Fruit fly (Drosophila melanogaster) whole organism, adult: Measurements from ENCODE around the gene CG43248.

Experiments
- CG11617 ChIP-seq: fragments of 200-800 bp; sonication (Bioruptor generic); optimal IDR thresholded peaks from 2 replicates; lab custom pipeline; 2017; ENCODE audit warnings: mild to moderate bottlenecking, missing biosample characterization, missing genetic modification reagents, missing genetic modification characterization
- CG12768 ChIP-seq: fragments of 200-800 bp; sonication (Bioruptor generic); optimal IDR thresholded peaks from 2 replicates; lab custom pipeline; 2017; ENCODE audit warnings: missing biosample characterization, missing genetic modification characterization, mild to moderate bottlenecking, moderate library complexity, missing genetic modification reagents
- CG14711 ChIP-seq: fragments of 200-800 bp; sonication (Bioruptor generic); optimal IDR thresholded peaks from 2 replicates; lab custom pipeline; 2018; ENCODE audit warnings: missing biosample characterization, mild to moderate bottlenecking, missing genetic modification characterization, moderate library complexity
- CG1620 ChIP-seq: fragments of 200-800 bp; sonication (Bioruptor generic); optimal IDR thresholded peaks from 2 replicates; lab custom pipeline; 2016; ENCODE audit warnings: missing biosample characterization, missing genetic modification characterization
- CG33017 ChIP-seq: fragments of 200-800 bp; sonication (Bioruptor generic); optimal IDR thresholded peaks from 2 replicates; lab custom pipeline; 2018; ENCODE audit warnings: missing biosample characterization, mild to moderate bottlenecking, missing genetic modification characterization, moderate library complexity
- CG5204 ChIP-seq: fragments of 200-800 bp; sonication (Bioruptor generic); optimal IDR thresholded peaks from 2 replicates; lab custom pipeline; 2016; ENCODE audit warnings: missing biosample characterization, missing genetic modification characterization
- CG7045 ChIP-seq: fragments of 200-800 bp; sonication (Bioruptor generic); optimal IDR thresholded peaks from 2 replicates; lab custom pipeline; 2017; ENCODE audit warnings: missing biosample characterization, mild to moderate bottlenecking, missing genetic modification characterization
- CG7101 ChIP-seq: fragments of 200-800 bp; sonication (Bioruptor generic); optimal IDR thresholded peaks from 2 replicates; lab custom pipeline; 2018; ENCODE audit warnings: missing biosample characterization, mild to moderate bottlenecking, missing genetic modification characterization, moderate library complexity
- Clk ChIP-seq: fragments of 200-800 bp; sonication (Bioruptor generic); optimal IDR thresholded peaks from 2 replicates; lab custom pipeline; 2017; ENCODE audit warnings: missing biosample characterization, missing genetic modification characterization
- Crg-1 ChIP-seq: fragments of 200-800 bp; sonication (Bioruptor generic); optimal IDR thresholded peaks from 2 replicates; lab custom pipeline; 2016; ENCODE audit warnings: missing biosample characterization, missing genetic modification characterization
- Hr96 ChIP-seq: fragments of 200-800 bp; sonication (Bioruptor generic); optimal IDR thresholded peaks from 2 replicates; lab custom pipeline; 2016; ENCODE audit warnings: missing biosample characterization, missing genetic modification characterization
- Mnt ChIP-seq: fragments of 200-800 bp; sonication (Bioruptor generic); optimal IDR thresholded peaks from 2 replicates; lab custom pipeline; 2016; ENCODE audit warnings: missing biosample characterization, mild to moderate bottlenecking, missing genetic modification characterization
- bab1 ChIP-seq: fragments of 200-800 bp; sonication (Bioruptor generic); optimal IDR thresholded peaks from 3 replicates; lab custom pipeline; 2019; ENCODE audit warnings: missing biosample characterization, mild to moderate bottlenecking, missing genetic modification characterization, moderate library complexity
- cic ChIP-seq: fragments of 200-800 bp; sonication (Bioruptor generic); optimal IDR thresholded peaks from 2 replicates; lab custom pipeline; 2017; ENCODE audit warnings: missing biosample characterization, mild to moderate bottlenecking, missing genetic modification characterization, moderate library complexity
- cnc ChIP-seq, 2 experiments: fragments of >200 bp; optimal IDR thresholded peaks; 2 replicates each; lab custom pipeline; 2017
- kay ChIP-seq: fragments of 200-800 bp; sonication (Bioruptor generic); peaks from one replicate; lab custom pipeline; 2016; ENCODE audit warnings: missing biosample characterization, missing genetic modification characterization, borderline replicate concordance
- ovo ChIP-seq: fragments of 200-800 bp; sonication (Bioruptor generic); optimal IDR thresholded peaks from 2 replicates; lab custom pipeline; 2016; ENCODE audit warnings: missing biosample characterization, missing genetic modification characterization
- pad ChIP-seq: fragments of 200-800 bp; sonication (Bioruptor generic); optimal IDR thresholded peaks from 3 replicates; lab custom pipeline; 2017; ENCODE audit warnings: missing biosample characterization, missing genetic modification characterization, mild to moderate bottlenecking, moderate library complexity, missing genetic modification reagents
- tj ChIP-seq: fragments of 200-800 bp; sonication (Bioruptor generic); optimal IDR thresholded peaks from 3 replicates; lab custom pipeline; 2017; ENCODE audit warnings: missing biosample characterization, mild to moderate bottlenecking, missing genetic modification characterization, moderate library complexity
- toe ChIP-seq: fragments of 200-800 bp; sonication (Bioruptor generic); optimal IDR thresholded peaks from 2 replicates; lab custom pipeline; 2016; ENCODE audit warnings: missing biosample characterization, missing genetic modification characterization

The CG43248 gene

DNA sequence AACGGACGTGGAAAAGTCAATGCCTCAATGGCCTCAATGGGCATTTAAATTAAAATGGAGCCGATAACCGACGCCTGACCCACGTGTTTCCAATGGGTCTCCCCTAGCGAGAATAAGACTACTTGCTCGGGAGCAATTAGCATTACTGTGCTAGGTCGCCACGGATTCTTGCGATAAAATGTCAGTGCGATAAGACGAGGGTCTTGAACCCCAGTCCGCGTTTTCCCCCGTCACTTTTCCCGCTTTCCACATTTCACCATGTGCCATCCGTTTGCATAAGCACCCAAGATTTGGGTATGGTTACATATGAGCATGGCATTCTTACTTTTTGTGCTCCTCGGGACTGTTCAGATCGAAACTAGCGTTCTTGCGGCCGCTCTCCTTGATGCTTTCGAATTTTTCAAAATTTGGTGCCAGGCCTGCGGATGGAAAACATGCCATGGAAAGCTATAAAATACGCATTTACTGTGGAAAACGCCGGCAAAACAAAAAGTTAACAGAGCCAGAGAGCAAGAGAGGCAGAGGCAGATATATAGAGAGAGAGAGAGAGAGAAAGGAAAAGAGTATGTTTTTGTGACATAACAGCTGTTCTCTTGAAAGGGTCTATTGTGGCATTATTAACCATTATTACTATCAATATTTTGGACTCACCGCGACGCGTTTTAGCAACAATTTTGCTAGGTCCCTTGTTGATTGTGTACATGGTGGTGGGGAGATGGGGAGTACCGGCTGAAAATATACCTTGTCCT is 24.0 kb downstream of the CG43248 start:
- TF ChIP-seq CG33017 (tag; lab: Kevin White, UChicago), result no peak
- TF ChIP-seq cic (GFP tag; lab: Kevin White, UChicago), result no peak
- no peak for TF ChIP-seq CG12768
- no peak for TF ChIP-seq pad (GFP tag; lab: Kevin White, UChicago)
- no peak for TF ChIP-seq CG7045
- no peak for TF ChIP-seq Clk (GFP tag; lab: Kevin White, UChicago)
- no peak for TF ChIP-seq bab1 (GFP tag; lab: Kevin White, UChicago)
- TF ChIP-seq CG5204 (GFP tag; lab: Kevin White, UChicago), result no peak
- no peak for TF ChIP-seq cnc (optimal IDR thresholded peaks at IDR 0.05; lab: Kevin White, UChicago)
- no peak for TF ChIP-seq ovo (GFP tag; lab: Kevin White, UChicago)
- no peak for TF ChIP-seq Hr96 (GFP tag; lab: Kevin White, UChicago)
- TF ChIP-seq CG1620 (GFP tag; lab: Kevin White, UChicago), result no peak
- no peak for TF ChIP-seq CG14711 (tag; lab: Kevin White, UChicago)
- no peak for TF ChIP-seq CG11617 (GFP tag; lab: Kevin White, UChicago)
- TF ChIP-seq Crg-1 (GFP tag; lab: Kevin White, UChicago), result no peak
- TF ChIP-seq tj (GFP tag; lab: Kevin White, UChicago), result no peak
- no peak for TF ChIP-seq toe
- TF ChIP-seq Mnt (GFP tag; lab: Kevin White, UChicago), result no peak
- no peak for TF ChIP-seq CG7101 (tag; lab: Kevin White, UChicago)
- no peak for TF ChIP-seq kay (GFP tag; lab: Kevin White, UChicago)

DNA sequence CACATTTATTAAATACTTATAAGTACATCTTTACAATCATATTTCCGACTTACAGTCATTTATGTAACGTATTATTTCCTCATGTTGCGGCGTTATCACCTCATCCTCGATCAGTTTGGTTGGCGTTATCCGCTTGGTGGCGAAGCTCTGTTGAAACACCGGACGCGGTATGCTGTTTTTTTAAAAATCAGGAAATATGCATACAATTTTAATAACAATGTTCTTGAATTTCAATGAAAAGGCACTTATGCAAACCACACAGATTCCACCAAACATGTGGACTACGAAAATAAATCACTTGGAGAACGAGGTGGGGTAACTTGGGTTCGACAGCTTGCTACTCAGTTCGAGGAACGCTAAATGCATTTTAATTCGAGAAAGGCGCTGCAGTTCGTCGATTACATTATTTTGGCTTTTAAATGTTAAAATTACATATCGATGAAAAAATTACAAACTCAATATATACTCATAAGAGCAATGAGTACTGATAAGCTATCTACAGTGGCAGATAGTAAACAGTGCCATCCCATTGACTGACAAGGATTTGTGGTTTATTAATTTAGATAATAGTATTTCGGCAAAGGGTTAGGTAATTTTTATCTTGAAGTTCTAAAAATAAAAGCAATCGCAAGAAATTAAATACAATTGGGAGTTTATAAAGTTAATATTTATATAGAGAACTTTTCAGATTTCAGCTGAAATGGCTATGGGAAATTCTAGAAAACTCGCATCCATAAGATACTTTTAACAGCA is 24.9 kb downstream of the CG43248 start:
- TF ChIP-seq pad (GFP tag; lab: Kevin White, UChicago) (no peak), cic (GFP tag; lab: Kevin White, UChicago) (peak; percentile 53)

- no peak for TF ChIP-seq CG33017 (tag; lab: Kevin White, UChicago)
- TF ChIP-seq toe, result no peak
- no peak for TF ChIP-seq cnc (optimal IDR thresholded peaks at IDR 0.05; lab: Kevin White, UChicago)
- no peak for TF ChIP-seq CG7045
- no peak for TF ChIP-seq Crg-1 (GFP tag; lab: Kevin White, UChicago)
- no peak for TF ChIP-seq CG11617 (GFP tag; lab: Kevin White, UChicago)
- no peak for TF ChIP-seq pad (GFP tag; lab: Kevin White, UChicago)
These were observed 26.6 kb downstream of the CG43248 start, which contains the start of gene CG7857 for dm6 chr3L:15504687-15505086. TSS of gene CG7857 (minus strand) at chr3L:15504894.

DNA sequence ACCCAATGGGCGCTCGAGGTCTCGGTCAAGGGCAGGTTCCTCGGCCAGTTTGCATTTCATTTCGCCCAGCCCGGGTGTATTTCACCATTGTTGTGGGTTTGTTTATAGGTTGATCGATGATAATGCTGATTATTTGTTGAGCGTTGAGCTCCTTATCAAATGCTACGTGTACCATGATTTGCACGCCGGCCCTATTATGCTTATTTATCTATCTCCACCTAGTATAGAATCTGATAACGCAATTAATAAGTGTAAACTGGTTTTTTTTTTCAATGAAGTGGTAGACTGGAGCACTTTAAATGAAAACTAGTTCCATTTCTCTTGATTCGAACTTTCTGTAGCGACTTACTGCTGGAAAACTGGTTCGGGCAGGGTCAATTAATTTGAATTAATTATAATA is 29.0 kb downstream of the CG43248 start:
- TF ChIP-seq Mnt (GFP tag; lab: Kevin White, UChicago) (no peak), Hr96 (GFP tag; lab: Kevin White, UChicago) (no peak), pad (GFP tag; lab: Kevin White, UChicago) (no peak), ovo (GFP tag; lab: Kevin White, UChicago) (no peak), Clk (GFP tag; lab: Kevin White, UChicago) (no peak), cic (GFP tag; lab: Kevin White, UChicago) (peak; percentile 8), CG14711 (tag; lab: Kevin White, UChicago) (no peak)

- TF ChIP-seq CG1620 (GFP tag; lab: Kevin White, UChicago) (no peak), CG14711 (tag; lab: Kevin White, UChicago) (no peak), pad (GFP tag; lab: Kevin White, UChicago) (no peak), CG5204 (GFP tag; lab: Kevin White, UChicago) (no peak), CG33017 (tag; lab: Kevin White, UChicago) (no peak), CG12768 (peak; percentile 27), CG7045 (no peak), CG11617 (GFP tag; lab: Kevin White, UChicago) (no peak), cic (GFP tag; lab: Kevin White, UChicago) (peak; percentile 9), ovo (GFP tag; lab: Kevin White, UChicago) (no peak), Clk (GFP tag; lab: Kevin White, UChicago) (no peak), Mnt (GFP tag; lab: Kevin White, UChicago) (peak; percentile 60), CG7101 (tag; lab: Kevin White, UChicago) (no peak), Hr96 (GFP tag; lab: Kevin White, UChicago) (no peak), tj (GFP tag; lab: Kevin White, UChicago) (no peak)
These were observed 29.7 kb downstream of the CG43248 start for dm6 chr3L:15501646-15501972.
